Fruit fly (Drosophila melanogaster): Measurements from ENCODE around the gene CG44085.

- TF ChIP-seq lilli (GFP tag; optimal IDR thresholded peaks at IDR 0.05) = no peak
- TF ChIP-seq bbx (GFP tag; IDR thresholded peaks at IDR 0.05; ENCODE audit: partially characterized antibody) = no peak
- TF ChIP-seq usp (GFP tag; optimal IDR thresholded peaks at IDR 0.05) = no peak
- no peak for TF ChIP-seq Hand (GFP tag; optimal IDR thresholded peaks at IDR 0.05)
- TF ChIP-seq Dip2 (GFP tag; IDR thresholded peaks at IDR 0.05) = no peak
- TF ChIP-seq Side (GFP tag; optimal IDR thresholded peaks at IDR 0.05) = no peak
- no peak for TF ChIP-seq NFAT (GFP tag; IDR thresholded peaks at IDR 0.05)
- no peak for TF ChIP-seq CG7987 (GFP tag; optimal IDR thresholded peaks at IDR 0.05)
- TF ChIP-seq crc (GFP tag; optimal IDR thresholded peaks at IDR 0.05) = no peak
- no peak for TF ChIP-seq Dbx (GFP tag; IDR thresholded peaks at IDR 0.05)
- no peak for TF ChIP-seq Asciz (GFP tag; optimal IDR thresholded peaks at IDR 0.05)
- TF ChIP-seq Gug (GFP tag; IDR thresholded peaks at IDR 0.05) = no peak
- no peak for TF ChIP-seq jing (GFP tag; optimal IDR thresholded peaks at IDR 0.05)
- no peak for TF ChIP-seq grau (tag; optimal IDR thresholded peaks at IDR 0.05)
Observed at dm6 chr2L:13291066-13291434, 30.2 kb downstream of the CG44085 start.

Data from whole organism, embryonic.